Worm (Caenorhabditis elegans): ENCODE data around the gene Y54G2A.41.
A peak's percentile ranks its signal among the peaks of the same experiment; 100 is the strongest.

DNA sequence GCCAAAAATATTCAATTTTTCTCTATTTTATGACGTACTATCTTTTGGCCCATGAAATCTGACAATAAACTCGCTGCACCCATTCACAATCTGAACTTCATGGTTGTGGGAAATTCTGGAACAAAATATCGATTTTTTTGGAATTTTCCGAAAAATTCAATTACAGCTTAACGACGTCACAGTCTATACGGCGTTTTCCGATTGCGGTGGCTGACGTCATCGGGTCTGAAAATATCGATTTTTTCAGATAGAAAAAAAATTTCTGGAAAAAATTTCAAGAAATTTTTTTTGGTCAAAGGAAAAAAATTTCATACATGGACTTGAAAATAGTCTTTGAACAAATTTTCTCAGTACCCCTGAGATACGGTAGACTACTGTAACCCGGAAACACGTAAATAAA, 44.7 kb upstream of the Y54G2A.41 start, which contains the start of gene ubc-8:
- no peak for TF ChIP-seq saeg-2 (GFP tag; IDR thresholded peaks at IDR 0.05)
- TF ChIP-seq hmg-1.1 (GFP tag; IDR thresholded peaks at IDR 0.05) = no peak
- no peak for TF ChIP-seq dmd-6 (GFP tag; IDR thresholded peaks at IDR 0.05)
- TF ChIP-seq ztf-11 (tag; optimal IDR thresholded peaks at IDR 0.05) = no peak
- peak in 1 of 2 experiments; percentile 50 for TF ChIP-seq unc-62 (GFP tag; optimal IDR thresholded peaks at IDR 0.05 in 1 of 2)
- no peak for TF ChIP-seq unc-62 (tag; optimal IDR thresholded peaks at IDR 0.05)
- no peak for TF ChIP-seq daf-19 (GFP tag; conservative IDR thresholded peaks at IDR 0.05)
- no peak for TF ChIP-seq mdl-1 (tag; optimal IDR thresholded peaks at IDR 0.05)
- TF ChIP-seq snpc-4 (tag; optimal IDR thresholded peaks at IDR 0.05) = no peak
- TF ChIP-seq R02D3.7 (tag; optimal IDR thresholded peaks at IDR 0.05) = no peak
- no peak for TF ChIP-seq fos-1 (tag; optimal IDR thresholded peaks at IDR 0.05)
- no peak for TF ChIP-seq mep-1 (tag; optimal IDR thresholded peaks at IDR 0.05)
